Fruit fly (Drosophila melanogaster) whole organism, pupa: Measurements from ENCODE around the gene aay.

Source experiments
- CG9948 ChIP-seq: fragments of 200-800 bp; sonication (Bioruptor generic); optimal IDR thresholded peaks from 2 replicates; lab custom pipeline; 2018; ENCODE audit warnings: missing biosample characterization, mild to moderate bottlenecking, missing genetic modification characterization, moderate library complexity
- EcR ChIP-seq: fragments of 200-800 bp; sonication (Bioruptor generic); optimal IDR thresholded peaks from 3 replicates; lab custom pipeline; 2019; ENCODE audit warnings: missing biosample characterization, missing genetic modification characterization, mild to moderate bottlenecking, moderate library complexity, missing genetic modification reagents
- rn ChIP-seq: fragments of 200-800 bp; sonication (Bioruptor generic); IDR thresholded peaks from 2 replicates; pipeline ENCODE4 v1.3.6; 2022; ENCODE audit warnings: missing biosample characterization, missing genetic modification characterization

DNA sequence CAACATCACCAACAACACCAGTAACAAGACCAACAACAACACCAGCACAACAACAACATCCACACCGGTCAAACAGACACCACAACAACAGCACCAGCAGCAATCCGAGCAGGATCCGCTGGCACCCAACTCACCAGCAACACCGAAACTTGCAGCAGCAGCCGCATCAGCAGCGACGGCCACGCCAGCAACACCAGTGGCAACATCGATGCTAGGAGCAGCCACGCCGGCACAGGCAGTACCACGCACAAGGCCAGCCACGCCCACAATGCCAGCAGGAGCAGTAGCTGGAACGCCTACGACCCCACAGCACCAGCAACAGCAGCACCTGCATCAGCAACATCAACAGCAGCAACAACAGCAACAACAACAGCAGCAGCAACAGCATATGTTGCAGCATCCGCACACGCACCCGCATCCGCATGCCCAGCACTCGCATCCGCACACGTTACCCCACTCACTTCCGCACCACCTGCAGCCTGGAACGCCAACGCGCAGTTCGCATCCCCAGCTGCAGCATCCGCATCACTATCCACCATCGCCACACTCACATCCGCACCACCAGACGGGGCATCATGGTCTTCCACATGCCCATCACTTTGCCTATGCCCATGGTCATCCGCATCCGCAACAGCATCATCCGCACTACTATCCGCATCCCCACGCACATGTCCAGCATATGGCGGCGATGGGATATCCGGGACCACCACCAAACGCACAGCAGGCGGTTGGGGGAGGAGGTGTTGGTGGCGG lies 48.3 kb downstream of the aay start:
- TF ChIP-seq rn (GFP tag; lab: Robert Waterston, UW) = no peak
- TF ChIP-seq EcR (GFP tag; lab: Kevin White, UChicago) = no peak
- TF ChIP-seq CG9948 = no peak
